Fruit fly (Drosophila melanogaster): ENCODE data around the gene muc.

The muc gene

DNA sequence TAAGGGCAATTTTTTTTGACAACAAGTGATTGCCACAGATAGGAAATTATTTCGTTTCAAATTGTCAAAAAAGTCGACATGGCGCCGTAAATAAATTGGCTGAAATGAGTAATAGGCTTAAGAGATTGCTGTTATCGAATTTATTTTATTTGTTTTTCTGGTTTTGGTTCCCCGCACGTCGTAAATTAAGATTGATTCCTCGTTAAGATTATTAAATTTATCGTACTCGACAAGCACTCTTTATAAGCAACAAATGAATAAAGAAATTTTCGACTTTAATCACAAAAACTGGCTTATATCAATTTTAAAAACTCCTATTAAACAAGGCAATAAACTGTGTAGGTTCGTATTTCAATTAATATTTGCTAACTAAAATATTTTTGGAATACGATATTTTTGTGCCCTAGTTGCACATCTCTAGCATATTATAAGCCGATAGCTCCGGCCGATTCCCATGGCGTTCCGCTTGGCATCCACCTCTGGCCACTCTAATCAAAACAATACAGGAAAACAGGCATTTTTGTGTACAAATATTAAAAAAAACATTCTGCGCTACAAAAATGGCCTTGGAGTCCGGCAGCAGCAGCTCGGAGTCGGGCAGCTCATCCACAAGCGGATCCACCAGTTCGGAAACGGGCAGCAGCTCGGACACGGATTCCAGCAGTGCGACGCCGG, 14.6 kb upstream of the muc start, which contains the start of gene chm:
Gene chm (plus strand): TSS at position 471 of the 675 bp plus-strand sequence.
- TF ChIP-seq cyc (GFP tag; optimal IDR thresholded peaks at IDR 0.05) (peak; percentile 17), dac (GFP tag; optimal IDR thresholded peaks at IDR 0.05) (no peak), lz (GFP tag; optimal IDR thresholded peaks at IDR 0.05) (peak; percentile 47), CG31627 (GFP tag; optimal IDR thresholded peaks at IDR 0.05) (peak; percentile 54), CG3032 (tag; optimal IDR thresholded peaks at IDR 0.05) (peak; percentile 47), fkh (GFP tag; optimal IDR thresholded peaks at IDR 0.05) (peak; percentile 50), vri (GFP tag; optimal IDR thresholded peaks at IDR 0.05) (no peak), Eip78C (GFP tag) (peak; percentile 67), Sox14 (GFP tag; optimal IDR thresholded peaks at IDR 0.05) (peak; percentile 60), CG7368 (GFP tag; optimal IDR thresholded peaks at IDR 0.05) (no peak), Eip93F (GFP tag; optimal IDR thresholded peaks at IDR 0.05) (peak; percentile 55), esn (GFP tag; optimal IDR thresholded peaks at IDR 0.05) (peak; percentile 63), spab (GFP tag; optimal IDR thresholded peaks at IDR 0.05) (no peak), topi (GFP tag; optimal IDR thresholded peaks at IDR 0.05) (peak; percentile 34)

DNA sequence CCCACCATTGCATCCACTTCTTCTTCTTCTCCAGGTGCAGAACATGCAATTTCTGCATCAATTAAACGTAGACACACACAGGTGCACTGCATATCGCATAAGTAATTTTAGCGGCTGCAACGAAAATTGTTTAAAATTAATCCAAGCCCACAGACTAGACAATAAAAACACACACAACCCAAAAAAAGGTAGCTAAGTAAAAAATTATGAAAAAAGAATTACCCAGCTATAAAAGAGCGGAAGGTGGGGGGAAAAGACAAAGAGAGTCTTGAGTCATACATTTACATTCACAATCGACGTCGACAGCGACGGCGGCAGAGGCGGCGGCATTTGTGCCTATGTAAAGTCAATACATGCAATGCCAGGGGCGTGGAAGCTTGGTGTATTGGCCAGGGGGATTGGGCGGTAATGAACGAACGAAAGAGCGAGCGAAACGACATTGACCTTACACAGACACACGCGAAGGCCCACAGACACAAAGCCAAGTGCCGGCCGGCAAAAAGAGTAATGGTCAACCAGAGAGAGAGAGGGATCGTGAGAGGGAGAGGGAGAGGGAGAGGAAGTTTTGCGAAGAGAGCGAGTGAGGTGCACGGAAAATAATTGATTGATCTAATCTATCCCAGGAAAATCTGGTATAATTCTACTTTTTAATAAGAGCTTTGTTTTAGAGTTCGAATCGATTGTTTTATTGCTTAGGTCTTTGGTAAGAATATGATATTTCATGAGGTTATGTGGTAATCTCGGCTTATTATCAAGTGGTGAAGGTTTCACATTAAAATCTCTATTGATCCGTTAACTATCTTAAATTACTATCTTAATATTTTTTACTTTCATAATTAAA, 8.3 kb upstream of the muc start:
- TF ChIP-seq Gug (GFP tag; IDR thresholded peaks at IDR 0.05) = peak; percentile 38
- TF ChIP-seq fd85E (GFP tag; optimal IDR thresholded peaks at IDR 0.05) = peak; percentile 23
- TF ChIP-seq Sox102F (GFP tag; optimal IDR thresholded peaks at IDR 0.05) = peak; percentile 80
- peak; percentile 65 for TF ChIP-seq CG7368 (GFP tag; optimal IDR thresholded peaks at IDR 0.05)
- peak; percentile 75 for TF ChIP-seq cyc (GFP tag; optimal IDR thresholded peaks at IDR 0.05)
- peak; percentile 84 for TF ChIP-seq topi (GFP tag; optimal IDR thresholded peaks at IDR 0.05)
- 0 out of 2 replicates have a peak, but pooled peaks have one; percentile 48 for TF ChIP-seq CG11294 (GFP tag; IDR thresholded peaks at IDR 0.05)
- TF ChIP-seq acj6 (GFP tag; optimal IDR thresholded peaks at IDR 0.05) = peak; percentile 86
- peak; percentile 59; the same call in 1 of the 3 replicates for TF ChIP-seq CG6163 (GFP tag; IDR thresholded peaks at IDR 0.05)
- TF ChIP-seq vri (GFP tag; optimal IDR thresholded peaks at IDR 0.05) = peak; percentile 58
- peak; percentile 96 for TF ChIP-seq Eip78C (GFP tag)
- peak; percentile 67 for TF ChIP-seq spab (GFP tag; optimal IDR thresholded peaks at IDR 0.05)
- peak; percentile 45 for TF ChIP-seq CG9139 (GFP tag; optimal IDR thresholded peaks at IDR 0.05)
- TF ChIP-seq fkh (GFP tag; optimal IDR thresholded peaks at IDR 0.05) = peak; percentile 70
- TF ChIP-seq Smox (GFP tag; optimal IDR thresholded peaks at IDR 0.05) = peak; percentile 80
- TF ChIP-seq CG32006 (GFP tag; optimal IDR thresholded peaks at IDR 0.05) = peak; percentile 87
- peak; percentile 68 for TF ChIP-seq CG6276 (GFP tag; optimal IDR thresholded peaks at IDR 0.05)
- TF ChIP-seq esn (GFP tag; optimal IDR thresholded peaks at IDR 0.05) = peak; percentile 91
- peak; percentile 74 for TF ChIP-seq CG16779 (tag; optimal IDR thresholded peaks at IDR 0.05)
- peak; percentile 53 for TF ChIP-seq CG6808 (GFP tag; optimal IDR thresholded peaks at IDR 0.05)
- no peak for TF ChIP-seq Hr38 (GFP tag; optimal IDR thresholded peaks at IDR 0.05)
- TF ChIP-seq CG6792 (GFP tag; optimal IDR thresholded peaks at IDR 0.05) = peak; percentile 82
- peak; percentile 85 for TF ChIP-seq CG8119 (GFP tag; IDR thresholded peaks at IDR 0.05)
- peak; percentile 73 for TF ChIP-seq CG15336 (GFP tag; IDR thresholded peaks at IDR 0.05)
- TF ChIP-seq CG4318 (GFP tag; optimal IDR thresholded peaks at IDR 0.05) = peak; percentile 56
- TF ChIP-seq Ets21C (GFP tag; optimal IDR thresholded peaks at IDR 0.05) = peak; percentile 52
- peak; percentile 47 for TF ChIP-seq Lpt (GFP tag; optimal IDR thresholded peaks at IDR 0.05)
- TF ChIP-seq CG11762 (GFP tag; optimal IDR thresholded peaks at IDR 0.05; ENCODE audit: insufficient read depth) = peak; percentile 79
- TF ChIP-seq Sox15 (GFP tag; optimal IDR thresholded peaks at IDR 0.05) = peak; percentile 78
- TF ChIP-seq pdm3 (GFP tag; optimal IDR thresholded peaks at IDR 0.05) = peak; percentile 65
- peak; percentile 49 to 81 for TF ChIP-seq ss (GFP tag; optimal IDR thresholded peaks at IDR 0.05)
- TF ChIP-seq CG10669 (GFP tag; optimal IDR thresholded peaks at IDR 0.05) = peak; percentile 72
- peak; percentile 57 for TF ChIP-seq dsx (GFP tag; optimal IDR thresholded peaks at IDR 0.05; ENCODE audit: poor library complexity, severe bottlenecking)
- peak; percentile 10 for TF ChIP-seq CG6854 (GFP tag; optimal IDR thresholded peaks at IDR 0.05)
- peak; percentile 72 for TF ChIP-seq Blimp-1 (GFP tag; optimal IDR thresholded peaks at IDR 0.05)
- TF ChIP-seq CG3919 (GFP tag; optimal IDR thresholded peaks at IDR 0.05) = peak; percentile 75
- peak; percentile 66 for TF ChIP-seq Hr39 (GFP tag; optimal IDR thresholded peaks at IDR 0.05)
- peak; percentile 83 for TF ChIP-seq CG31627 (GFP tag; optimal IDR thresholded peaks at IDR 0.05)
- peak; percentile 70 for TF ChIP-seq CG1621 (tag; optimal IDR thresholded peaks at IDR 0.05)
- TF ChIP-seq Hr4 (GFP tag; optimal IDR thresholded peaks at IDR 0.05) = peak; percentile 78

Data from whole organism, prepupa.